Fruit fly (Drosophila melanogaster): ENCODE results near the gene elB.

elB gene

DNA sequence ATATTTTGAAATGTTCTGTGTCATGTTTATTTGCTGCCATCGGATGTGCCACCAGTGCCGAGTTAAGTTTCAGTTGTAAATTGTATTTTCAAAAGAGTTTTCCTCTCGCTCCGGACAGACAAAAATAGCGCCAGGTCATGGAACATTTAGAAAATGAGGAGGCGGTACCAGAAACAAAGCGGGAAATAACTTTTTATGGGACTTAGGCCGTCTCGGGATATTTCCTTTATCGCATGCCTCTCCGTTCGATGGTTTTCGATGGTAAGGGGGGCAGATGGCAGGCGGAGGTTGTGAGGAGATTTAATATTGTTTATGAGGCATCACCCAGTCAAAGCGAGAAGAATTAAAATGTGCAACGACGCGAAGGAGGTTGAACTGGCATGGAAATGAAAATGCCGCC is 35.5 kb upstream of the elB start:
- TF ChIP-seq CG8478 (optimal IDR thresholded peaks at IDR 0.05) (no peak), CTCF (optimal IDR thresholded peaks at IDR 0.05) (no peak)

DNA sequence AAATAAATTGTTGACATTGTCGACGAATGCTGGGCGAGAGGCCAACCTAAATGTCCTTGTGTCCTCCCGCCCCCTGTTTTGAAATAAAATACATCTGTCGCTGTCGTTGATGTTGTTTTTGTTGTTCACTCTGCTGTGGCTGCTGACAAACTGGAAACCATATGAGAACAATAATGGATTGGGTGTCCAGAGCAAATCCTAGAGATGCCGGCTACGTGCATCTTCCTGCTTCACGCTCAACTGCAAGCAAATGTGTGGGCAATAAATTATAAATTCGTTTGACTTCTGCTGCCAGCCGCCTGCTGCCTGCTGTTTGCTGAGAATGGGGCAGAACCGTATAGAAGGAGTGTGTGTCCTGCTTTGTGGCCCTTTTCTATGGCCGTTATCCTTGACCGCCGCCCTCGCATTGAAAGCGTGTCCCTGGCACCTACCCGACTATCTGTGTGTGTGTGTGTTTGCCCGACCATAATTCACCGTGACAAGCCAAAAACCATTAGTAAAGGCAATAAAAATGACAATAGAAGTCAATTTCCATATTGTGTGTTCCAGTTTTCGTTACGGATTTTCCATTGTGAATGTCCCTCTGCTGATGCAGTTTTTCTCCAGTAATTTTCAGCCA is 34.4 kb upstream of the elB start:
- TF ChIP-seq CTCF (optimal IDR thresholded peaks at IDR 0.05), result no peak
- no peak for TF ChIP-seq CG8478 (optimal IDR thresholded peaks at IDR 0.05)

DNA sequence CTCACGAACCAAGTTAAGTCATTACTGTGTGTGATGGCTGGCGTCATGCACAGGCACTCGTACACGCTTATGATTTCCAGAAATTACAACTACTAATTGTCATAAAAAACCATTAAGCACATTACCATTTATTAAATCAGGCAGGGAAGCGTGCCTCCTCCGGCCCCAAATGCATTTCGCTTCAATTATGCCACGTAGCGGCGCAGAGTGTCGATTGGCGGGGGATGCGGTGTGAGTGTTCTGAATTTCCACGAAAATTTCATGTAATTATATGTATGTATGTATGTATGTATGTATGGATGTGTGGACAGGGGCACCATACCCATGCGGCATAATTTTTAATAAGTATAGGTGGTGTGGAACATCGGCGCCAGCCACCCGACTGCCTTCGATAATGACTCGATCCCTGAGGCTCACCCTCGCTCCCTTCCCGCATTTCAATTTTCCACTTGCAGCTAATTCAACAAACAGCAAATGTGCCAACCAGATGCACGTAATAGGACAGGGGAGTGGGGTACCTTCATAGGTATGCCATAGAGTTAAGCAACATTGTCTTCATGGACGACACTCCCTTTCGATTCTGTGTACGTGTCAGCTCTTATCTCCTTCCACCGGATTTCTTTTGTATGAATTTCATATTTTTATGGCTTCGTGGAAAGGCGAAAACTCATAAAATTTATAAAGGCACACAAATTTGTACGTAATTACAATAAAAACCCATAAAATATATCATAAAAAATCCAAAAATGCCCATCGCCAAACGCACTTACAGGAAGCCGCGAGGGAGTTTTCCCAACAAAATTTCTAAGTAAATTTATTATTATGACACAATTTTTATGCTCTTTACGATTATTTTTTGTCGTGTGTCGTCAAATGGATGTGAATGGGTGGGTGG is 33.0 kb upstream of the elB start:
- no peak for TF ChIP-seq CTCF (optimal IDR thresholded peaks at IDR 0.05)
- no peak for TF ChIP-seq CG8478 (optimal IDR thresholded peaks at IDR 0.05)

DNA sequence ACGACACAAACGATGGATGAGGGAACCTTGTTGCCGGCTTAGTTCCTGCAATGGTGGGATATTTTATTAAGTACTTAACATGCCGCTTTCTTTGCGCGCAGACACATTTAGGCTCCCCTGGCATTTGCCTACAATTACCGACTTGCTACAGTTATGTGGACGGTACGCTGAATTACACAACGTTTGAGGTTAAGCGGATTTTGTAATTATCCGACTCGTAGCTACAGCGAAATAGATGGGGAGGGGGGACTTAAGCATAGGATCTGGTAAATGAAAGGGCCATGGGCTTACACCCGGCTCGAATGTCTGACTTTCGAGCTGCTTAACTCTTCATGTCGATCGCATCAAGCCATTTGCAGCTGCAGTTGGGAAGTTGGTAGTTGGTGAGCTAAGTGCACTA is 32.0 kb upstream of the elB start:
- no peak for TF ChIP-seq CTCF (optimal IDR thresholded peaks at IDR 0.05)
- TF ChIP-seq CG8478 (optimal IDR thresholded peaks at IDR 0.05), result no peak

DNA sequence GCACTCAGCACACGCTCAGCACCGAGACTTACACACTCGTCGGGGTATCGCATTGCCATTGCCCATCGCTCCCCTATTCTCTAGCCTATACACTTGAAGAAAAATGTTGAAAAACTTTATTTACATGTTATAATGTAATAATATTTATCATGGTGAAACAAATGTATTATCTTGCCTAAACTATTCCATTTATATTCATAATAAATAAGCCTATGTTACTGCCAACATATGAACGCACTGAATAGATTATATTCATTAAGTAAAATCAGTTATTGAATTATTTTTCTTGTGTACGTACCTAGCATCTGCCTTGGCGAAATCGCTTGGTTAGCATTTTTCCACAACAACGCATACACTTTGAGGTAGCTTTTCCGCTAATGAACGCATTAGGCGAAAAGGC is 31.6 kb upstream of the elB start:
- TF ChIP-seq CG8478 (optimal IDR thresholded peaks at IDR 0.05), result no peak
- TF ChIP-seq CTCF (optimal IDR thresholded peaks at IDR 0.05), result no peak

- TF ChIP-seq CG8478 (optimal IDR thresholded peaks at IDR 0.05), result no peak
Observed at dm6 chr2L:14438827-14439226, 29.5 kb upstream of the elB start.

dm6 chr2L:14435866-14436626 is 26.7 kb upstream of the elB start:
- TF ChIP-seq CTCF (optimal IDR thresholded peaks at IDR 0.05) (no peak), CG8478 (optimal IDR thresholded peaks at IDR 0.05) (no peak)

DNA sequence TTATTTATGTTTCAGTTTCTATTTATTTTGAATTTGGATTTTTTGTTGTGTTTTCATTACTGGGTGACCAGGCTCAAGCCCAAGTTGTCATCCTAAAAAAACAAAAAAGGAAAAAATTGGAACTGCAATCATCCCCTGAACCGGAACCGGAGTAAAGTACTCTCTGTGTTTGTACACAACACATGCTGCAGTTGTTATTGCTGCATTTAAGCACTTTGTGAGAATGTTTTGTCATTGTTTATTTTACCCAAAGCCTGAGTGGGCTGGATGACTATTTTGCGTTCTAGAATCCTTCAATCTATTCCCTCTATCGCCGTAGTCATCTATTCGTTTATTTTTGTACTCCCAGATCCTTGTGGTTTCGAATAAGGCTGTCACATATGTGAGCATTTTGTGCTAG is 25.1 kb upstream of the elB start:
- no peak for TF ChIP-seq CTCF (optimal IDR thresholded peaks at IDR 0.05)

DNA sequence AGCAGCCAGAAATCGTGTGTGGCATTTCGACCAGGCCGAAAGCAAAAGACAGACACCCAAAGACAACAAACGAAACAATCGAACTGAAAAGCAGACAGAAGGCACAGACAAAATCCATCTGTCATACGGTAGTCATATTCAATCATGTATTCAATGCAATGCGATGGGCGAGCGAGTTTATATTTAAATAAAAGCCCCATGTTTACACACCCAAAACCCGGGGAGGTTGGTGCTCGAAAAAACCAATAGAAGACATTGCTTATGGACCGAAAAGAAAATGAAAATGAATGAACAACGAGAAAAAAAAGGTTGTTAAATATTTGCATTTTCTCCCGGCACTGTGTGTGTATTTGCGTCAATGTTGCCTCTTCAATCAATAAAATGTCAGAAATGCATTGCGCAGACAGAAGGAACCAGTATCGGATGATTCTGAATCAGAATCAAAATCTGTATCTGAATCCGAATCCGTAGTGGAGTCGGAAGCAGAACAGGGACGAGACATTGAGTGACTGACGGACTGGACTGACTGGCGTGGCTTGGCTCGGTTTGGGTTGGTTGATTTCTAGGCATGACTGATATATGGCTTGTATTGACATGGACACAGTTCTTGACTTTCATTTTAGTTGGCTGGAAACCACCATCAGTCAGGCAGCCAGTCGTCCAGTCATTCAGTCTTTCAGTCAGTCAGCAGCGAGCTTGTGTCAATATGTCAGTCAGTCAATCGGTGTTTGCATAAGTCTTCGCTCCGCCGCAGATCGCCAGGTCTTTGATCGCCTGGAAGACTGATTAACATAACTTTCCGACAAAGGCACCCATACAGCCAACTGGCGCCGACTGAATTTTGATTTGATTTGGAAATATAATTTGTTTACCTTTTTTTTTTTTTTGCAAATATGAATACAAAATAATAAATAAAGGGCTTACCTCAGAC is 23.3 kb upstream of the elB start:
- TF ChIP-seq CTCF (optimal IDR thresholded peaks at IDR 0.05), result no peak
- TF ChIP-seq CG8478 (optimal IDR thresholded peaks at IDR 0.05), result no peak

dm6 chr2L:14431421-14431820 is 22.1 kb upstream of the elB start:
- TF ChIP-seq CTCF (optimal IDR thresholded peaks at IDR 0.05) (no peak), CG8478 (optimal IDR thresholded peaks at IDR 0.05) (no peak)

DNA sequence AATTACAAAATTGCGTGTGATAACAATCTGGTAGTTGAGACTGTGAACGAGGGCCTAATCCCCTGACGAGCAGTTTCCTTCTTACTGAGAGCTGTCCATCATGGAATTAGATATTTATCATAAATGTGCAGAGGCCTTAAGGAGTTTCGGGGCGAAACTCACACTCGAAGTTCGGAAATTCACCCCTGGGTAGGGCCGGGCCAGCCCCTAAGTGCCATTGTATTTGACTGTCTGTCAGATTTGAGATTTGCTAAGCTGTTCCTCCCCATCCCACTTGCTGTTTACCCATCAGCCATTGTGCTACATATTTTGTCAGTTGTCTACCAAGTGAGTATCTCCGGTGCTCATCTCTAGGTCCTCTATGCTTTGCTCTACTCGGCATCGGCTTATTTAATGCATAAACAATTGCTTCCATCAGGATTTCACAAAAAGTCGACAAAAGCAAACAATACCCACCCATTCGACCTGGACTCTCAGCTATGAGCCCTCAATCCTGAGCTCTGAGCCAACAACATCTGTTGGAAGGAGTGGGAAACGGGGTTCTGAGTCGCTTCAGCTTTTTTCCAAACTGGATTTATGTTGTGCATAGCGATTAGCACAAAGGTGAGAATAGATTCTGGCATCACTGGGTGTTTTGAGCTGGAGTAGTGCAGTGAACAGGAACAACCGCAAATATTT is 20.9 kb upstream of the elB start:
- TF ChIP-seq CTCF (optimal IDR thresholded peaks at IDR 0.05) (no peak), CG8478 (optimal IDR thresholded peaks at IDR 0.05) (no peak)

dm6 chr2L:14425089-14425488 is 15.7 kb upstream of the elB start, which contains the start of gene Cpr35B:
Gene Cpr35B (minus strand): TSS chr2L:14425189.
- TF ChIP-seq CG8478 (optimal IDR thresholded peaks at IDR 0.05) (no peak), CTCF (optimal IDR thresholded peaks at IDR 0.05) (no peak)

dm6 chr2L:14422029-14422831 is 12.9 kb upstream of the elB start:
- TF ChIP-seq CG8478 (optimal IDR thresholded peaks at IDR 0.05) (no peak), CTCF (optimal IDR thresholded peaks at IDR 0.05) (no peak)

Measured in S2 (cell line).